Comparison of ENCODE assay signal across 5 worm cellular contexts in the genomic region with DNA sequence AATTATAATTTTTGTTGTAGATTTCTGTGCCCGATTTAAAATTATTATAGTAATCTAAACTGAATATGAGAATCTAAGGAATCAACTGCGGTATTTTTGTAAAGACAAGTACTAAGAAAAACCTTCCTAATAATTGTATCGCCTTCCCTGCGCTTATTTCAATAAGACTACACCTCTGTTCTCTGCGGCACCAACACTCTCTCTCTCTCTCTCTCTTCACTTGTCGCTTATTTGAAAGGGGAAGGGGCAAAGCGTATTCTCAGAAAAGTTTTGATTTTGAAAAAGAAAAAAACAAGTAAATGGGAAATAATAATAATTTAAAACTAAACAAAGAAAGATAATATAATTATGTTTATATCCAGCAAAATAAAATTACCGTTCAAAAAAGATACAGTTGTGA.
TF ChIP-seq lines count a peak whose summit lies in the region.

No protein-coding gene starts in this region.

TF ChIP-seq in whole organism, L1 larva, 84 proteins besides CTCF, POLR2A, EP300 and RAD21 (continues in another document):
- TF ChIP-seq snu-23 (GFP tag; optimal IDR thresholded peaks at IDR 0.05; lab: Kevin White, UChicago) (peak; percentile 86), egl-13 (tag; optimal IDR thresholded peaks at IDR 0.05; lab: Kevin White, UChicago) (no peak), nhr-28 (tag; optimal IDR thresholded peaks at IDR 0.05; lab: Kevin White, UChicago) (no peak), lsy-2 (tag; optimal IDR thresholded peaks at IDR 0.05; lab: Kevin White, UChicago) (peak; percentile 57 to 69), fos-1 (tag; optimal IDR thresholded peaks at IDR 0.05; lab: Kevin White, UChicago) (peak; percentile 69), unc-62 (GFP tag; optimal IDR thresholded peaks at IDR 0.05; lab: Kevin White, UChicago) (no peak), nhr-237 (tag; optimal IDR thresholded peaks at IDR 0.05; lab: Kevin White, UChicago) (peak; percentile 68), lin-13 (GFP tag; optimal IDR thresholded peaks at IDR 0.05; lab: Kevin White, UChicago) (peak; percentile 57), grh-1 (GFP tag; IDR thresholded peaks at IDR 0.05; lab: Robert Waterston, UW) (no peak), ceh-82 (tag; optimal IDR thresholded peaks at IDR 0.05; lab: Kevin White, UChicago) (peak; percentile 86 to 89 (median 88)), mef-2 (tag; optimal IDR thresholded peaks at IDR 0.05; lab: Kevin White, UChicago) (no peak), Y116A8C.19 (tag; optimal IDR thresholded peaks at IDR 0.05; lab: Kevin White, UChicago; ENCODE audit: borderline replicate concordance) (no peak), unc-130 (tag; optimal IDR thresholded peaks at IDR 0.05; lab: Kevin White, UChicago) (peak; percentile 41), nhr-85 (tag; lab: Kevin White, UChicago) (peak; percentile 65), ceh-8 (GFP tag; optimal IDR thresholded peaks at IDR 0.05; lab: Kevin White, UChicago) (peak; percentile 52), C04F5.9 (tag; optimal IDR thresholded peaks at IDR 0.05; lab: Kevin White, UChicago) (no peak), vab-15 (tag; optimal IDR thresholded peaks at IDR 0.05; lab: Kevin White, UChicago) (no peak), ceh-63 (GFP tag; optimal IDR thresholded peaks at IDR 0.05; lab: Kevin White, UChicago) (no peak)

TF ChIP-seq in whole organism, L3 larva, 47 proteins besides CTCF, POLR2A, EP300 and RAD21 (continues in another document):
- TF ChIP-seq nhr-67 (tag; optimal IDR thresholded peaks at IDR 0.05; lab: Kevin White, UChicago) (no peak), nhr-43 (tag; optimal IDR thresholded peaks at IDR 0.05; lab: Kevin White, UChicago; ENCODE audit: poor library complexity, severe bottlenecking) (no peak), ztf-11 (tag; optimal IDR thresholded peaks at IDR 0.05; lab: Kevin White, UChicago) (no peak), nfya-1 (tag; optimal IDR thresholded peaks at IDR 0.05; lab: Kevin White, UChicago; ENCODE audit: insufficient read depth) (peak; percentile 61), sea-2 (GFP tag; optimal IDR thresholded peaks at IDR 0.05; lab: Kevin White, UChicago) (no peak), daf-12 (tag; optimal IDR thresholded peaks at IDR 0.05; lab: Kevin White, UChicago) (no peak), tbx-2 (tag; optimal IDR thresholded peaks at IDR 0.05; lab: Kevin White, UChicago) (peak; percentile 56), ceh-82 (tag; optimal IDR thresholded peaks at IDR 0.05; lab: Kevin White, UChicago) (peak; percentile 34), R02D3.7 (tag; optimal IDR thresholded peaks at IDR 0.05; lab: Kevin White, UChicago) (peak; percentile 46), nhr-237 (tag; optimal IDR thresholded peaks at IDR 0.05; lab: Kevin White, UChicago) (no peak), pqm-1 (tag; optimal IDR thresholded peaks at IDR 0.05; lab: Kevin White, UChicago) (peak; percentile 19), nhr-23 (tag; optimal IDR thresholded peaks at IDR 0.05; lab: Kevin White, UChicago) (peak; percentile 71), ceh-28 (tag; optimal IDR thresholded peaks at IDR 0.05; lab: Kevin White, UChicago) (peak; percentile 59), ZK546.5 (tag; optimal IDR thresholded peaks at IDR 0.05; lab: Kevin White, UChicago) (no peak), nhr-12 (tag; optimal IDR thresholded peaks at IDR 0.05; lab: Kevin White, UChicago) (no peak), nhr-11 (tag; optimal IDR thresholded peaks at IDR 0.05; lab: Kevin White, UChicago) (no peak), egl-27 (tag; optimal IDR thresholded peaks at IDR 0.05; lab: Kevin White, UChicago) (no peak), mdl-1 (tag; optimal IDR thresholded peaks at IDR 0.05; lab: Kevin White, UChicago) (no peak)

TF ChIP-seq in whole organism, early embryonic, 17 proteins besides CTCF, POLR2A, EP300 and RAD21:
- TF ChIP-seq ets-7 (tag; optimal IDR thresholded peaks at IDR 0.05; lab: Kevin White, UChicago) = no peak
- no peak for TF ChIP-seq hnd-1 (tag; optimal IDR thresholded peaks at IDR 0.05; lab: Kevin White, UChicago)
- peak; percentile 65; the same call in 1 of the 2 replicates for TF ChIP-seq flt-1 (GFP tag; IDR thresholded peaks at IDR 0.05; lab: Robert Waterston, UW)
- no peak for TF ChIP-seq ceh-36 (tag; optimal IDR thresholded peaks at IDR 0.05; lab: Kevin White, UChicago)
- TF ChIP-seq tbx-11 (GFP tag; IDR thresholded peaks at IDR 0.05; lab: Robert Waterston, UW) = no peak
- no peak for TF ChIP-seq scrt-1 (GFP tag; IDR thresholded peaks at IDR 0.05; lab: Robert Waterston, UW)
- TF ChIP-seq pes-1 (GFP tag; IDR thresholded peaks at IDR 0.05; lab: Robert Waterston, UW) = peak; percentile 66; the same call in 1 of the 2 replicates
- TF ChIP-seq B0310.2 (tag; optimal IDR thresholded peaks at IDR 0.05; lab: Kevin White, UChicago) = no peak
- peak; percentile 47; the same call in 1 of the 2 replicates for TF ChIP-seq tbx-37 (GFP tag; conservative IDR thresholded peaks at IDR 0.05; lab: Robert Waterston, UW)
- no peak for TF ChIP-seq ama-1 (optimal IDR thresholded peaks at IDR 0.05; lab: Kevin White, UChicago)
- peak; percentile 6 for TF ChIP-seq hmg-4 (GFP tag; optimal IDR thresholded peaks at IDR 0.05; lab: Kevin White, UChicago)
- no peak for TF ChIP-seq aly-1 (tag; optimal IDR thresholded peaks at IDR 0.05; lab: Kevin White, UChicago)
- TF ChIP-seq sea-1 (GFP tag; conservative IDR thresholded peaks at IDR 0.05; lab: Robert Waterston, UW) = no peak
- no peak for TF ChIP-seq ceh-13 (GFP tag; optimal IDR thresholded peaks at IDR 0.05; lab: Kevin White, UChicago)
- no peak for TF ChIP-seq hmbx-1 (tag; optimal IDR thresholded peaks at IDR 0.05; lab: Kevin White, UChicago)
- TF ChIP-seq F13C5.2 (tag; optimal IDR thresholded peaks at IDR 0.05; lab: Kevin White, UChicago) = peak; percentile 77
- no peak for TF ChIP-seq tra-4 (tag; optimal IDR thresholded peaks at IDR 0.05; lab: Kevin White, UChicago)

TF ChIP-seq in whole organism, midembryonic, 9 proteins besides CTCF, POLR2A, EP300 and RAD21:
- TF ChIP-seq tab-1 (GFP tag; IDR thresholded peaks at IDR 0.05; lab: Robert Waterston, UW) (no peak), T22C8.4 (GFP tag; IDR thresholded peaks at IDR 0.05; lab: Robert Waterston, UW) (no peak), med-1 (GFP tag; optimal IDR thresholded peaks at IDR 0.05; lab: Kevin White, UChicago; ENCODE audit: insufficient read depth) (no peak), cog-1 (tag; optimal IDR thresholded peaks at IDR 0.05; lab: Kevin White, UChicago) (no peak), ztf-29 (GFP tag; IDR thresholded peaks at IDR 0.05; lab: Robert Waterston, UW) (no peak), flt-1 (GFP tag; IDR thresholded peaks at IDR 0.05; lab: Robert Waterston, UW) (peak; percentile 62), ref-1 (GFP tag; conservative IDR thresholded peaks at IDR 0.05; lab: Robert Waterston, UW) (no peak), klf-2 (GFP tag; conservative IDR thresholded peaks at IDR 0.05; lab: Robert Waterston, UW) (no peak), ztf-23 (GFP tag; IDR thresholded peaks at IDR 0.05; lab: Robert Waterston, UW) (peak; percentile 48; the same call in 1 of the 2 replicates)

TF ChIP-seq in whole organism, young adult, 124 proteins besides CTCF, POLR2A, EP300 and RAD21 (continues in another document):
- no peak for TF ChIP-seq ztf-25 (GFP tag; IDR thresholded peaks at IDR 0.05; lab: Robert Waterston, UW)
- TF ChIP-seq snpc-4 (GFP tag; optimal IDR thresholded peaks at IDR 0.05; lab: Kevin White, UChicago) = no peak
- peak in 1 of 4 experiments; percentile 1 for TF ChIP-seq snpc-4 (tag; optimal IDR thresholded peaks at IDR 0.05; lab: Kevin White, UChicago)
- TF ChIP-seq Y56A3A.18 (GFP tag; IDR thresholded peaks at IDR 0.05; lab: Robert Waterston, UW) = 0 out of 2 replicates have a peak, but pooled peaks have one; percentile 23
- no peak for TF ChIP-seq lsy-27 (tag; optimal IDR thresholded peaks at IDR 0.05; lab: Kevin White, UChicago; ENCODE audit: borderline replicate concordance, insufficient read depth)
- TF ChIP-seq dox-1 (GFP tag; IDR thresholded peaks at IDR 0.05; lab: Robert Waterston, UW) = no peak
- TF ChIP-seq zim-3 (tag; optimal IDR thresholded peaks at IDR 0.05; lab: Kevin White, UChicago) = no peak
- TF ChIP-seq ztf-28 (GFP tag; IDR thresholded peaks at IDR 0.05; lab: Robert Waterston, UW) = no peak
- no peak for TF ChIP-seq athp-1 (tag; optimal IDR thresholded peaks at IDR 0.05; lab: Kevin White, UChicago)
- no peak for TF ChIP-seq xnd-1 (tag; optimal IDR thresholded peaks at IDR 0.05; lab: Kevin White, UChicago)
- TF ChIP-seq aptf-2 (GFP tag; conservative IDR thresholded peaks at IDR 0.05; lab: Robert Waterston, UW) = no peak
- no peak for TF ChIP-seq K11D2.4 (GFP tag; IDR thresholded peaks at IDR 0.05; lab: Robert Waterston, UW)
- TF ChIP-seq ztf-6 (GFP tag; IDR thresholded peaks at IDR 0.05; lab: Robert Waterston, UW) = no peak; the same call in 1 of the 2 replicates
- TF ChIP-seq snpc-1.1 (tag; optimal IDR thresholded peaks at IDR 0.05; lab: Kevin White, UChicago; ENCODE audit: insufficient read depth) = no peak
- peak; percentile 38 for TF ChIP-seq ZK185.1 (tag; optimal IDR thresholded peaks at IDR 0.05; lab: Kevin White, UChicago; ENCODE audit: poor library complexity, severe bottlenecking)
- no peak for TF ChIP-seq repo-1 (tag; optimal IDR thresholded peaks at IDR 0.05; lab: Kevin White, UChicago)
- TF ChIP-seq nhr-27 (tag; optimal IDR thresholded peaks at IDR 0.05; lab: Kevin White, UChicago) = no peak
- TF ChIP-seq F55B11.4 (tag; optimal IDR thresholded peaks at IDR 0.05; lab: Kevin White, UChicago; ENCODE audit: borderline replicate concordance, insufficient read depth) = no peak
- no peak for TF ChIP-seq him-1 (tag; optimal IDR thresholded peaks at IDR 0.05; lab: Kevin White, UChicago)
- TF ChIP-seq ztf-18 (tag; optimal IDR thresholded peaks at IDR 0.05; lab: Kevin White, UChicago) = no peak
- TF ChIP-seq ceh-27 (GFP tag; optimal IDR thresholded peaks at IDR 0.05; lab: Kevin White, UChicago) = peak; percentile 9
- TF ChIP-seq F23B12.7 (tag; optimal IDR thresholded peaks at IDR 0.05; lab: Kevin White, UChicago; ENCODE audit: insufficient read depth) = peak; percentile 47
- TF ChIP-seq nhr-179 (tag; optimal IDR thresholded peaks at IDR 0.05; lab: Kevin White, UChicago) = no peak
- 0 out of 2 replicates have a peak, but pooled peaks have one; percentile 22 for TF ChIP-seq pbrm-1 (GFP tag; IDR thresholded peaks at IDR 0.05; lab: Robert Waterston, UW)
- no peak for TF ChIP-seq hmg-20 (GFP tag; IDR thresholded peaks at IDR 0.05; lab: Robert Waterston, UW)
- peak; percentile 79 for TF ChIP-seq gei-17 (GFP tag; optimal IDR thresholded peaks at IDR 0.05; lab: Kevin White, UChicago)
- TF ChIP-seq rcor-1 (GFP tag; IDR thresholded peaks at IDR 0.05; lab: Robert Waterston, UW) = no peak
- TF ChIP-seq C17E4.6 (GFP tag; IDR thresholded peaks at IDR 0.05; lab: Robert Waterston, UW) = no peak
- TF ChIP-seq die-1 (tag; optimal IDR thresholded peaks at IDR 0.05; lab: Kevin White, UChicago) = no peak
- no peak for TF ChIP-seq Y67H2A.10 (GFP tag; conservative IDR thresholded peaks at IDR 0.05; lab: Robert Waterston, UW)
- TF ChIP-seq hrde-1 (tag; optimal IDR thresholded peaks at IDR 0.05; lab: Kevin White, UChicago; ENCODE audit: borderline replicate concordance) = no peak
- TF ChIP-seq F57A8.1 (GFP tag; optimal IDR thresholded peaks at IDR 0.05; lab: Kevin White, UChicago) = no peak
